Worm (Caenorhabditis elegans) whole organism, midembryonic: ENCODE data around the gene C48D1.5.

ENCODE experiments used
- T22C8.4 ChIP-seq: fragments of 200-800 bp; sonication (Bioruptor generic); IDR thresholded peaks from 2 replicates; pipeline ENCODE4 v1.3.6; 2022; ENCODE audit warnings: missing genetic modification characterization, missing compliant biosample characterization
- cog-1 ChIP-seq: sonication (generic microtip); optimal IDR thresholded peaks from 2 replicates; lab custom pipeline; 2016; ENCODE audit warnings: missing genetic modification characterization, missing compliant biosample characterization
- flt-1 ChIP-seq: fragments of 200-800 bp; sonication (Bioruptor generic); IDR thresholded peaks from 2 replicates; pipeline ENCODE4 v1.3.6; 2022; ENCODE audit warnings: missing genetic modification characterization, missing compliant biosample characterization
- klf-2 ChIP-seq: fragments of 200-800 bp; sonication (Bioruptor generic); conservative IDR thresholded peaks from 2 replicates; pipeline ENCODE4 v1.3.6; 2022; ENCODE audit warnings: missing genetic modification reagents, missing genetic modification characterization, missing compliant biosample characterization
- med-1 ChIP-seq: sonication (generic microtip); optimal IDR thresholded peaks from 2 replicates; lab custom pipeline; 2017; ENCODE audit warnings: missing genetic modification characterization, mild to moderate bottlenecking, missing compliant biosample characterization, antibody characterized with exemption, missing genetic modification reagents; ENCODE audit not compliant: insufficient read depth
- ref-1 ChIP-seq: fragments of 200-800 bp; sonication (Bioruptor generic); conservative IDR thresholded peaks from 2 replicates; pipeline ENCODE4 v1.3.6; 2022; ENCODE audit warnings: missing genetic modification reagents, missing genetic modification characterization, missing compliant biosample characterization
- tab-1 ChIP-seq: fragments of 200-800 bp; sonication (Bioruptor generic); IDR thresholded peaks from 2 replicates; pipeline ENCODE4 v1.3.6; 2022; ENCODE audit warnings: missing genetic modification characterization, missing compliant biosample characterization
- ztf-23 ChIP-seq: fragments of 200-800 bp; sonication (Bioruptor generic); IDR thresholded peaks from 2 replicates; pipeline ENCODE4 v1.3.6; 2022; ENCODE audit warnings: missing genetic modification reagents, missing genetic modification characterization, missing compliant biosample characterization
- ztf-29 ChIP-seq: fragments of 200-800 bp; sonication (Bioruptor generic); IDR thresholded peaks from 2 replicates; pipeline ENCODE4 v1.3.6; 2022; ENCODE audit warnings: missing genetic modification reagents, missing genetic modification characterization, missing compliant biosample characterization

Gene C48D1.5

ce11 chrIV:13205891-13206290 is 15.9 kb upstream of the C48D1.5 start:
- no peak for TF ChIP-seq ref-1 (GFP tag; lab: Robert Waterston, UW)
- TF ChIP-seq cog-1 (tag; lab: Kevin White, UChicago): peak; percentile 21
- no peak for TF ChIP-seq tab-1 (GFP tag; lab: Robert Waterston, UW)
- no peak for TF ChIP-seq flt-1 (GFP tag; lab: Robert Waterston, UW)
- TF ChIP-seq T22C8.4: no peak

DNA sequence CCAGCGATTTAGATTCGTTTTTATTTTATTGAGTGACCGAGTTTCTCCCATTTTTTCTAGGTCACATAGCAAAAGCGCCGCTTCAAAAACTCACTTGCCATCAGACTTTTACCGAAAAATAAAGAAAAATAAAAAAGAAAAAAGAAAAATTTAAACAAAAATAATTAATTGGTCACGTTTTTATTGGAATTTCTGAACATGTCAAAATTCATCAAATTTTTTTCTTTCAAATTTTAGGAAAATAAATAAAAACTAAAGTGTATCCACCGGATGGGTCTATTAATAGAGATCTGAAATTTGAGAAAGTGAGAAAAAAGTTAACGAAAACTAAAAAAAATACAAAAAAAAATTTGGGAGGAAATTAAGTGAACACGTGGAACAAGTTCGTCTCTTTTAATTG is 12.2 kb upstream of the C48D1.5 start, which contains the start of gene C48D1.9:
Gene C48D1.9 (minus strand): TSS at position 101 of the 400 bp plus-strand sequence.
- TF ChIP-seq ref-1 (GFP tag; lab: Robert Waterston, UW) (no peak), T22C8.4 (no peak), med-1 (GFP tag; lab: Kevin White, UChicago) (no peak), cog-1 (tag; lab: Kevin White, UChicago) (no peak), flt-1 (GFP tag; lab: Robert Waterston, UW) (no peak), ztf-29 (no peak), ztf-23 (GFP tag; lab: Robert Waterston, UW) (no peak), klf-2 (GFP tag; lab: Robert Waterston, UW) (no peak)

- TF ChIP-seq T22C8.4 (no peak), med-1 (GFP tag; lab: Kevin White, UChicago) (no peak), ztf-23 (GFP tag; lab: Robert Waterston, UW) (no peak), ref-1 (GFP tag; lab: Robert Waterston, UW) (no peak), flt-1 (GFP tag; lab: Robert Waterston, UW) (no peak), tab-1 (GFP tag; lab: Robert Waterston, UW) (no peak), cog-1 (tag; lab: Kevin White, UChicago) (no peak), klf-2 (GFP tag; lab: Robert Waterston, UW) (no peak), ztf-29 (no peak)
Measured at ce11 chrIV:13214466-13214865, 7.3 kb upstream of the C48D1.5 start, which contains the start of gene cho-1. TSS of gene cho-1 (minus strand) at chrIV:13214566.

DNA sequence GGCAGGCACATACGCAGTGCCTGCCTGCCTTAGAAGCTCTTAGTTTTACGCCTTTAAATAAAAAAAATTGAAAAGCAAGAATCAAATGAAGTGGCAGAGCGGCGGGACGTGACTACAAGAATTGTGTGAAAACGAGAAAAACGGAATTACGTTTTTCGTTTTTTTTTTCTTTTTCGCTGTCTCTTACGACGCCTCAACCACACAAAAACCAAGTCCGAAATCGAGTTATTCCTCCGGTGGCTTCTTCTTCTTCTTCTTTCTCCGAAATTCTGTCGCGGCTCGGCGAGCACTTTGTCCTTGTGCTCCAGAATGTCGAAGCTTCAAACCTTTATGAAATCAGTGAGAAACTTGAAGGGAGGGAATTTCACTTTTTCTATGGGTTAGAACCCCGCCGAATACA is 1.2 kb upstream of the C48D1.5 start:
- no peak for TF ChIP-seq flt-1 (GFP tag; lab: Robert Waterston, UW)
- TF ChIP-seq tab-1 (GFP tag; lab: Robert Waterston, UW): no peak
- TF ChIP-seq ref-1 (GFP tag; lab: Robert Waterston, UW): no peak

- TF ChIP-seq T22C8.4: no peak
- no peak for TF ChIP-seq cog-1 (tag; lab: Kevin White, UChicago)
- TF ChIP-seq ztf-23 (GFP tag; lab: Robert Waterston, UW): no peak
- no peak for TF ChIP-seq med-1 (GFP tag; lab: Kevin White, UChicago)
- TF ChIP-seq ztf-29: no peak
- no peak for TF ChIP-seq tab-1 (GFP tag; lab: Robert Waterston, UW)
- no peak for TF ChIP-seq klf-2 (GFP tag; lab: Robert Waterston, UW)
- TF ChIP-seq ref-1 (GFP tag; lab: Robert Waterston, UW): no peak
Measured at ce11 chrIV:13231393-13231792, 9.6 kb downstream of the C48D1.5 start.

DNA sequence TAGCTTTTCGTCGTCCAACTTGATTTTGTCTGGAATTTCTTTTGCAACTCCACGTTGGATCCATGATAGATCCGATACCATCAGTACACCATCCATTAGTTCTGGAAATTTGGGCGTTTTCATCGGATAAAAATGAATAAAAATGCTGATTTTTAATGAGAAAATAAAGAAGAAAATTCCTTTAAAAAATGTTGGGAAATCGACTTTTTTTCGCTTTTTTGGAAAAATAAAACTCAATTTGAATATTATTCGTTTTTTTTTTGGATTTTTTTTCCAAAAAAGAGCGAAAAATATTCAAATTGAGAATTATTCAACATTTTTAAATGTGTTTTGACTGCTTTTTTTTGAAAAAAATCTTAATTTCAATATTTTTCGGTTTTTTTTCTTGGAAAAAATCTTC is 14.7 kb downstream of the C48D1.5 start, which contains the start of gene pwp-1:
Gene pwp-1 (minus strand): TSS at position 101 of the 400 bp plus-strand sequence.
- no peak for TF ChIP-seq ztf-23 (GFP tag; lab: Robert Waterston, UW)
- no peak for TF ChIP-seq ztf-29
- TF ChIP-seq T22C8.4: no peak
- TF ChIP-seq klf-2 (GFP tag; lab: Robert Waterston, UW): no peak
- no peak for TF ChIP-seq flt-1 (GFP tag; lab: Robert Waterston, UW)
- no peak for TF ChIP-seq ref-1 (GFP tag; lab: Robert Waterston, UW)
- no peak for TF ChIP-seq cog-1 (tag; lab: Kevin White, UChicago)
- TF ChIP-seq med-1 (GFP tag; lab: Kevin White, UChicago): no peak
- no peak for TF ChIP-seq tab-1 (GFP tag; lab: Robert Waterston, UW)

DNA sequence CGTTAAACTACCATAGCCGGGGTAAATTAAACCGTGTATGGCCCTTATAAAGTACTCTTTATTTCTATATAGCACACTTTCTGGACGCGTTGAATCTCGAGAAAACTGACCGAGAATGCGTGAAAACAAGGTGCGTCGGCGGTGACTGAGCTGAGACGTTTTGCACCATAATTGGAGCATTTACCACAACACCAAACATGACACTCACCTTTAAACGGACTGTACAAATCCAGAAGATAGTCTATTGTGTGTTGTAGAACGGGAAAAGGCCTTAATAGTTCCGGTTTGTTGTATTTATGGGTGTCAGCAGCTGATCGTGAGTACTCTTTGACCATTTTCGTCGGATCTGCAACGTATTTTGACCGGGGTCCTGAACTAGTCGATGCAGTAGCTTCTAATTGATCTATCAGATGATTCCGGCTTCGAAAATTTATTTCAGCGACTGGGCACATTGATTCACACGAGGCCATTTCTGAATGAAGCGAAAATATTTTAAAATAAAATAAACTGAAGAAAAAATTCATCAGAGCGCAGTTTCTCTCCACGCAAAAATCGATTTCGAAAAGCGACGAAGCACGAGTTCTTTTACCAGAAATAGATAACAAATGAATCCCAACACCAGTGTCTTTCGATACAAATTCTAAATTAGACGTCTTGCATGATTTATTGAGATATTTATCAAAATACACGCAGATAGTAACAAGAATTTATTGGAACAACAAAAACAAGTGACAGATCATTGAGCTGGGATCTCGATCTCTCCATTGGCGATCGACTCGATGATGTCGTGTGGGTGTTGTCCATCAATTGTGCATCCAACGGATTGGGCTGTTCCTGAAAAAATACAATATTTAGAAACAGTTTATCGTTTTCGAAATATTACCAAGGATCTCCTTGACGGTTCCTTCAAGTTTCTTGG is 17.4 kb downstream of the C48D1.5 start, which contains the start of gene tag-115:
Gene tag-115 (minus strand): TSS at position 472 of the 919 bp plus-strand sequence.
- TF ChIP-seq ztf-23 (GFP tag; lab: Robert Waterston, UW) (no peak), T22C8.4 (no peak), tab-1 (GFP tag; lab: Robert Waterston, UW) (no peak), med-1 (GFP tag; lab: Kevin White, UChicago) (no peak), ztf-29 (no peak), flt-1 (GFP tag; lab: Robert Waterston, UW) (no peak), cog-1 (tag; lab: Kevin White, UChicago) (no peak), ref-1 (GFP tag; lab: Robert Waterston, UW) (no peak), klf-2 (GFP tag; lab: Robert Waterston, UW) (no peak)

DNA sequence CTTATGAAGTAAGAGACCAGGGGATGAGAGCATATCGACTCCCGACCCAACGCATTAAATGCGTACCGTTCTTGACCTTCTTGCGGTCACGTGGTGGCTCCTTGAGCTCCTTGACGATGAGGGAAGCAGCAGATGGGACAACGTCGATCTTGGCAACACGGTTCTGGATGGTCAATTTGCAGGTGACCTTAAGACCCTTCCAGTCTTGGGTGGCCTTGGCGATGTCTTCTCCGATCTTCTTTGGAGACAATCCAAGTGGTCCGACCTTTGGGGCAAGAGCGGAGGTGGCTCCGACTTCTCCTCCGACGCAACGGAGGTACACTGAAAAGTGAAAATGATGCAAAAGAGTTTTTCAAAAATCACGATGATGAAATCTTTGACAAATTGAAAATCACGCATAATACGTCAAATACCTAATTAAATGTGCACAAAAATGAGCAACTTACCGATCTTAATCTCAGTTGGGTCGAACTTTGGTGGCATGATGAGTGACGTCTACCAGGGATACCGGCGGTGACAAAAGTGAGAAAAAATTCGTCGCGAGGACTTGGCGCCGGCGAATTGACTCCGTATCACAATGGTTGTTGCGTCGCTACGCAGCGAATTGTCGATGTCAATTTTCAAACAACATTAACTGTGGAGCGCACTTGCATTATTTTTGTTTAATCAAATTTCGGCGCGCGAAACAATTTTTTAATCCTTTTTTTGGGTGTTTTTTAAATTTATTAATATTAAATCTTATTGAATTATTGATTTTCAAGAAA is 18.5 kb downstream of the C48D1.5 start, which contains the start of gene rpl-12:
Gene rpl-12 (minus strand): TSS at position 574 of the 764 bp plus-strand sequence.
- peak; percentile 58; the same call in 1 of the 2 replicates for TF ChIP-seq T22C8.4
- 0 out of 2 replicates have a peak, but pooled peaks have one; percentile 15 for TF ChIP-seq klf-2 (GFP tag; lab: Robert Waterston, UW)
- TF ChIP-seq ztf-29: no peak
- no peak for TF ChIP-seq med-1 (GFP tag; lab: Kevin White, UChicago)
- TF ChIP-seq cog-1 (tag; lab: Kevin White, UChicago): peak; percentile 98
- no peak for TF ChIP-seq ref-1 (GFP tag; lab: Robert Waterston, UW)
- TF ChIP-seq flt-1 (GFP tag; lab: Robert Waterston, UW): peak; percentile 77
- TF ChIP-seq tab-1 (GFP tag; lab: Robert Waterston, UW): no peak
- peak; percentile 89 for TF ChIP-seq ztf-23 (GFP tag; lab: Robert Waterston, UW)
